Worm (Caenorhabditis elegans): Measurements from ENCODE around the gene F46C5.1.

F46C5.1 gene

DNA sequence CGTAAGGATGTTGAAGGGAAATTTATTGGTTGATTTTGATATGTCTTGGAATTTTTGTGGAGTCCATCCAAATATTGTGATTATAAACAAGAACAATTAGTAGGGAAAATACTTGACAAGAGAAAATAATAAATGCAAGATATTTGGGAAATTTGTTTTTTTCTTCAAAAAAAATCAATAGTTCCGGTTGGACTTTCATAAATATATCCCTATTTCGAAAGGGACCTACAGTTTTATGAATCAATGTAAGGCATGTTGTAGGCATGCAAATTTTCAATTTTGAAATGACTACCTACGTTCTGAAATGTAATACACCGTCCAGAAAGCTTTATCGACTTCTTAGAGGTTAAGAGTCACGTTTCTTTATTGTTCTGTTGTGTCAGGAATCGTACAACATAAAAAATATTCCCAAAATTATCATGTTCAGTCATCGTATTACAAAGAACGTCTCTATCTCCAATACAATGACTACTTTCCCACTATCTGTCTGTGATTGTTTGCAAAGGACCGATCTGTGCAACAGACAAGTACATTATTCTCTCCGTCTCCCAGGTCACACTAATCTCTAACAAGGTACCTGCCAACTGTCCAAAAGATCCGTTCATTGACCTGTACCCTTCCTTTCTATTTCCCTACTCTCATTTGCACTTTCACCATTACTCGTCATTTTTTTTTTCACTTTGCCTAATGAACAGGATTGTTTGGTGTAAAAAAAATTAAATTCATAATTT, 31.0 kb downstream of the F46C5.1 start, which contains the start of gene F07H5.13 (continued):
- TF ChIP-seq mcd-1 (GFP tag; IDR thresholded peaks at IDR 0.05) (no peak), T26A5.8 (tag; optimal IDR thresholded peaks at IDR 0.05) (no peak), ztf-22 (GFP tag; optimal IDR thresholded peaks at IDR 0.05) (peak; percentile 20), ekl-4 (GFP tag; IDR thresholded peaks at IDR 0.05) (0 out of 2 replicates have a peak, but pooled peaks have one; percentile 34), pha-4 (tag; optimal IDR thresholded peaks at IDR 0.05) (no peak), Y53G8AR.9 (GFP tag; conservative IDR thresholded peaks at IDR 0.05) (peak; percentile 81), mes-4 (tag; optimal IDR thresholded peaks at IDR 0.05) (no peak), cebp-1 (GFP tag; IDR thresholded peaks at IDR 0.05) (no peak), cebp-1 (tag; optimal IDR thresholded peaks at IDR 0.05) (peak; percentile 51)

DNA sequence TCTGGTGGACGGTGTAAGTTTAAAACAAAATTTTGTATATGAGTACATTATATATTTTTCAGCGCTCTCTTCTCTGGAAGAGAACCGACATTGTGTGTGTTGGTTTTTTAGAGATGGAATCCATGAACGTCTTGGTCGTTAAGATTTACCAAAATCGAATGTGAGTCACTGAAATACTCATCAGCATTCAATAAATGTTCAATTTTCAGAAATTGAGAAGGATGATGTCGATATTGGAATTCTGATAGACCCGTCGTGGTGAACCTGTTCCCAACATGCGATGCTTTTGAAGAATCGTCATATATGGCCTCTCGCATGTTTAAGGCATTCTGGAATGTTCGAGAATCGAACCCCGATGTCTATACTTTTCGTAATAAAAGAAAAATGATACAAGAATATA, 32.2 kb downstream of the F46C5.1 start:
- TF ChIP-seq hsf-1 (GFP tag; IDR thresholded peaks at IDR 0.05) (peak; percentile 35; the same call in 1 of the 2 replicates), ama-1 (optimal IDR thresholded peaks at IDR 0.05) (peak; percentile 53), ama-1 (GFP tag; optimal IDR thresholded peaks at IDR 0.05) (no peak), nfyb-1 (GFP tag; IDR thresholded peaks at IDR 0.05) (no peak)

DNA sequence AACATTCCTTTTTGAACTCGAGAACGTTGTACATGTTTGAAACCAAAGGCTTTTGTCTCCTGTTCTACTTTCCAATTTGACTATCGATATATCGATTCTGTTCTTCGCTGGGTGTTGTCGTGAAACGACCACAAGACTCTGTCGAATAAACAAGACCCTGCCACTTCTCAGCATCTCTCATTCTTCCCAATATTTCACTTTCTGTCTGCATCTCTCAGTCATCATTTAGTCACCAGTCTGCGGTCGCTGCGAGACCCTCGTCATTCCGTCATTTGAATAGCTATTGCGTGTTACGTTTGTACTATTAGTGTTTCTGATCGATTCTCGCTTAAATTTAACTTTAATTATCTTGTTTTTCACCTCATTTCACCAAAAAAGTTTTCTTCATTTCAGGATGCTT, 33.6 kb downstream of the F46C5.1 start:
- peak; percentile 14 for TF ChIP-seq nhr-90 (tag; optimal IDR thresholded peaks at IDR 0.05)
- TF ChIP-seq let-526 (GFP tag; IDR thresholded peaks at IDR 0.05): peak; percentile 76; the same call in 1 of the 2 replicates
- no peak for TF ChIP-seq Y79H2A.3 (GFP tag; conservative IDR thresholded peaks at IDR 0.05)
- TF ChIP-seq madf-6 (GFP tag; IDR thresholded peaks at IDR 0.05): no peak
- TF ChIP-seq T26A5.8 (tag; optimal IDR thresholded peaks at IDR 0.05): no peak
- peak; percentile 75 for TF ChIP-seq lin-54 (GFP tag; optimal IDR thresholded peaks at IDR 0.05)
- no peak for TF ChIP-seq madf-8 (GFP tag; conservative IDR thresholded peaks at IDR 0.05)
- TF ChIP-seq pbrm-1 (GFP tag; IDR thresholded peaks at IDR 0.05): peak; percentile 81
- no peak for TF ChIP-seq nfya-2 (GFP tag; IDR thresholded peaks at IDR 0.05)
- TF ChIP-seq lin-40 (tag; optimal IDR thresholded peaks at IDR 0.05): peak; percentile 91
- peak; percentile 23 for TF ChIP-seq ets-4 (GFP tag; optimal IDR thresholded peaks at IDR 0.05)
- 0 out of 2 replicates have a peak, but pooled peaks have one; percentile 13 for TF ChIP-seq lir-1 (GFP tag; conservative IDR thresholded peaks at IDR 0.05)
- TF ChIP-seq aptf-2 (GFP tag; conservative IDR thresholded peaks at IDR 0.05): no peak
- TF ChIP-seq repo-1 (tag; optimal IDR thresholded peaks at IDR 0.05): peak; percentile 51
- peak; percentile 99 for TF ChIP-seq ekl-4 (GFP tag; IDR thresholded peaks at IDR 0.05)
- no peak for TF ChIP-seq rpc-1 (optimal IDR thresholded peaks at IDR 0.05)
- no peak for TF ChIP-seq rpc-1 (tag; optimal IDR thresholded peaks at IDR 0.05)
- no peak for TF ChIP-seq egl-44 (GFP tag; IDR thresholded peaks at IDR 0.05)
- TF ChIP-seq Y95B8A.8 (GFP tag; IDR thresholded peaks at IDR 0.05): 0 out of 2 replicates have a peak, but pooled peaks have one; percentile 36
- peak; percentile 66 for TF ChIP-seq Y53G8AR.9 (GFP tag; conservative IDR thresholded peaks at IDR 0.05)
- TF ChIP-seq ama-1 (optimal IDR thresholded peaks at IDR 0.05): peak; percentile 29
- no peak for TF ChIP-seq ama-1 (GFP tag; optimal IDR thresholded peaks at IDR 0.05)
- no peak for TF ChIP-seq Y56A3A.18 (GFP tag; IDR thresholded peaks at IDR 0.05)
- peak; percentile 81 for TF ChIP-seq let-607 (tag; optimal IDR thresholded peaks at IDR 0.05)
- TF ChIP-seq gei-17 (GFP tag; optimal IDR thresholded peaks at IDR 0.05): peak; percentile 53
- peak; percentile 91 for TF ChIP-seq nfyb-1 (GFP tag; IDR thresholded peaks at IDR 0.05)
- peak in 1 of 3 experiments; percentile 72 for TF ChIP-seq lin-35 (GFP tag; optimal IDR thresholded peaks at IDR 0.05)
- TF ChIP-seq rcor-1 (GFP tag; IDR thresholded peaks at IDR 0.05): peak; percentile 55; the same call in 1 of the 2 replicates
- TF ChIP-seq lin-26 (GFP tag; IDR thresholded peaks at IDR 0.05): no peak
- TF ChIP-seq hlh-12 (tag; optimal IDR thresholded peaks at IDR 0.05): no peak
- peak; percentile 63 for TF ChIP-seq dox-1 (GFP tag; IDR thresholded peaks at IDR 0.05)
- no peak for TF ChIP-seq attf-3 (GFP tag; conservative IDR thresholded peaks at IDR 0.05)
- TF ChIP-seq Y67H2A.10 (GFP tag; conservative IDR thresholded peaks at IDR 0.05): peak; percentile 100
- peak; percentile 62 for TF ChIP-seq tbp1 (GFP tag; optimal IDR thresholded peaks at IDR 0.05)
- TF ChIP-seq madf-3 (GFP tag; IDR thresholded peaks at IDR 0.05): peak; percentile 83
- peak; percentile 72 for TF ChIP-seq chd-7 (tag; optimal IDR thresholded peaks at IDR 0.05)
- peak; percentile 74 for TF ChIP-seq somi-1 (GFP tag; optimal IDR thresholded peaks at IDR 0.05)

Data from whole organism, young adult.